Worm (Caenorhabditis elegans) whole organism, early embryonic: ENCODE results near the gene ZK1010.10.

Source experiments
- B0310.2 ChIP-seq: sonication (generic microtip); optimal IDR thresholded peaks from 2 replicates; lab custom pipeline; 2016; ENCODE audit warnings: mild to moderate bottlenecking, missing genetic modification characterization, missing compliant biosample characterization
- F13C5.2 ChIP-seq: sonication (generic microtip); optimal IDR thresholded peaks from 2 replicates; lab custom pipeline; 2017; ENCODE audit warnings: mild to moderate bottlenecking, missing genetic modification characterization, inconsistent platforms, missing compliant biosample characterization
- aly-1 ChIP-seq: sonication (generic microtip); optimal IDR thresholded peaks from 2 replicates; lab custom pipeline; 2016; ENCODE audit warnings: missing genetic modification characterization, missing compliant biosample characterization
- ama-1 ChIP-seq: fragments of 150-350 bp; optimal IDR thresholded peaks from 2 replicates; lab custom pipeline; 2014
- ceh-13 ChIP-seq: fragments of 200-800 bp; sonication (Bioruptor generic); optimal IDR thresholded peaks from 2 replicates; lab custom pipeline; 2018; ENCODE audit warnings: mild to moderate bottlenecking, missing genetic modification characterization, missing compliant biosample characterization
- ceh-36 ChIP-seq: sonication (generic microtip); optimal IDR thresholded peaks from 2 replicates; lab custom pipeline; 2016; ENCODE audit warnings: missing genetic modification characterization, inconsistent platforms, missing compliant biosample characterization
- ets-7 ChIP-seq: sonication (generic microtip); optimal IDR thresholded peaks from 2 replicates; lab custom pipeline; 2016; ENCODE audit warnings: missing genotype, missing genetic modification characterization, missing compliant biosample characterization
- flt-1 ChIP-seq: fragments of 200-800 bp; sonication (Bioruptor generic); IDR thresholded peaks from 2 replicates; pipeline ENCODE4 v1.3.6; 2022; ENCODE audit warnings: missing genetic modification characterization, missing compliant biosample characterization
- hmbx-1 ChIP-seq: sonication (generic microtip); optimal IDR thresholded peaks from 2 replicates; lab custom pipeline; 2016; ENCODE audit warnings: mild to moderate bottlenecking, missing genetic modification characterization, missing compliant biosample characterization
- hmg-4 ChIP-seq: fragments of 200-800 bp; sonication (Bioruptor generic); optimal IDR thresholded peaks from 2 replicates; lab custom pipeline; 2018; ENCODE audit warnings: mild to moderate bottlenecking, missing genetic modification characterization, missing compliant biosample characterization
- hnd-1 ChIP-seq: sonication (generic microtip); optimal IDR thresholded peaks from 2 replicates; lab custom pipeline; 2016; ENCODE audit warnings: missing genetic modification characterization, missing compliant biosample characterization
- pes-1 ChIP-seq: fragments of 200-800 bp; sonication (Bioruptor generic); IDR thresholded peaks from 2 replicates; pipeline ENCODE4 v1.3.6; 2022; ENCODE audit warnings: missing genetic modification reagents, missing genetic modification characterization, missing compliant biosample characterization
- scrt-1 ChIP-seq: fragments of 200-800 bp; sonication (Bioruptor generic); IDR thresholded peaks from 2 replicates; pipeline ENCODE4 v1.3.6; 2022; ENCODE audit warnings: missing genetic modification characterization, missing compliant biosample characterization
- sea-1 ChIP-seq: fragments of 200-800 bp; sonication (Bioruptor generic); conservative IDR thresholded peaks from 2 replicates; pipeline ENCODE4 v1.3.6; 2022; ENCODE audit warnings: missing genetic modification characterization, missing compliant biosample characterization
- tbx-11 ChIP-seq: fragments of 200-800 bp; sonication (Bioruptor generic); IDR thresholded peaks from 2 replicates; pipeline ENCODE4 v1.3.6; 2022; ENCODE audit warnings: missing genetic modification characterization, missing compliant biosample characterization
- tbx-37 ChIP-seq: fragments of 200-800 bp; sonication (Bioruptor generic); conservative IDR thresholded peaks from 2 replicates; pipeline ENCODE4 v1.3.6; 2022; ENCODE audit warnings: missing genetic modification reagents, missing genetic modification characterization, missing compliant biosample characterization
- tra-4 ChIP-seq: sonication (generic microtip); optimal IDR thresholded peaks from 2 replicates; lab custom pipeline; 2017; ENCODE audit warnings: missing genetic modification characterization, missing compliant biosample characterization

Gene ZK1010.10

DNA sequence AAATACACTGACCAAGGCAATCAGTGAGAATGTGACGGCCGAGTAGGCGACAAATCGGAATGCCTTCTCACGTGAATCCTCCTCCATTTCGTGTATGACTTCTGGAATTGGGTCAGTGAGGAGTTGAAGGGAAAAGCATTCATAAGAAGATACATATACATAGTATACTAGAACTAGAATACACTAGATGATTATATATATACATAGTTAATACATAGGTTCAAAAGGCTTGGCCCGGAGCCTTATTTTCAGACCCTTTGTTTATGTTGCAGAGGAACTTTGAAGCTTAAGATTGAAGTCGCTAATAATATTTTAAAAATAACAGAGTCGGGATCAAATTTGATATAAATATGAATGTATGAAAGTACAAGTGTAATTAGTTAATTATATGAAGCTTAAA is 8.6 kb upstream of the ZK1010.10 start, which contains the start of gene col-97:
Gene col-97, minus strand, starts transcription at position 101 of the 400 bp plus-strand sequence.
- no peak for TF ChIP-seq scrt-1 (GFP tag; lab: Robert Waterston, UW)
- TF ChIP-seq aly-1 (tag; lab: Kevin White, UChicago): no peak
- TF ChIP-seq hmbx-1 (tag; lab: Kevin White, UChicago): no peak
- no peak for TF ChIP-seq pes-1
- TF ChIP-seq tbx-37 (GFP tag; lab: Robert Waterston, UW): no peak
- no peak for TF ChIP-seq sea-1 (GFP tag; lab: Robert Waterston, UW)
- no peak for TF ChIP-seq tra-4 (tag; lab: Kevin White, UChicago)
- TF ChIP-seq ceh-13 (GFP tag; lab: Kevin White, UChicago): no peak
- TF ChIP-seq hmg-4 (GFP tag; lab: Kevin White, UChicago): no peak
- TF ChIP-seq ceh-36 (tag; lab: Kevin White, UChicago): no peak
- TF ChIP-seq F13C5.2 (tag; lab: Kevin White, UChicago): no peak
- no peak for TF ChIP-seq hnd-1 (tag; lab: Kevin White, UChicago)
- TF ChIP-seq ets-7 (tag; lab: Kevin White, UChicago): no peak
- TF ChIP-seq flt-1 (GFP tag; lab: Robert Waterston, UW): no peak
- TF ChIP-seq tbx-11 (GFP tag; lab: Robert Waterston, UW): no peak
- TF ChIP-seq B0310.2 (tag; lab: Kevin White, UChicago): no peak
- no peak for TF ChIP-seq ama-1

DNA sequence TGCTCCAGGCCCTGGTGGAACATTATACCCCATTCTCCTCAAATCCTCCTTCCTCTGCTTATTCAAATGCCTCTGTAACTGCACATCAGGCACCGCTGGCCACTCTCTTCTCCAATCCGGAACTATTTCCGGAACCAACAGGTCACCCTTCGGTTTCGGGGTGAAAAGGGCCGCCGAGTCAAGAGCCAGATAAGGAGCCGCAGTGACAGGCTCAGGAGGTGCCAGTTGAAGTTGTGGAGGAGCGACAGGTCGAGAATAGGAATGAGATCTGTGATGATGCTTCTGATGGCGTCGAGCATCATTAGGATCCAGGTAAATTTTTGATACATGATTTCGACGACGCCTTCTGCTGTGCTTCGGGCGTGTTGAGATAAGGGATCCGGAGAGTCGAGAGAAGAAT is 3.9 kb upstream of the ZK1010.10 start:
- no peak for TF ChIP-seq hmbx-1 (tag; lab: Kevin White, UChicago)
- no peak for TF ChIP-seq ceh-36 (tag; lab: Kevin White, UChicago)
- TF ChIP-seq tbx-11 (GFP tag; lab: Robert Waterston, UW): no peak
- TF ChIP-seq hnd-1 (tag; lab: Kevin White, UChicago): no peak
- TF ChIP-seq flt-1 (GFP tag; lab: Robert Waterston, UW): no peak
- no peak for TF ChIP-seq scrt-1 (GFP tag; lab: Robert Waterston, UW)
- no peak for TF ChIP-seq F13C5.2 (tag; lab: Kevin White, UChicago)
- TF ChIP-seq aly-1 (tag; lab: Kevin White, UChicago): no peak
- TF ChIP-seq ama-1: no peak
- no peak for TF ChIP-seq tra-4 (tag; lab: Kevin White, UChicago)
- TF ChIP-seq sea-1 (GFP tag; lab: Robert Waterston, UW): no peak
- no peak for TF ChIP-seq pes-1

DNA sequence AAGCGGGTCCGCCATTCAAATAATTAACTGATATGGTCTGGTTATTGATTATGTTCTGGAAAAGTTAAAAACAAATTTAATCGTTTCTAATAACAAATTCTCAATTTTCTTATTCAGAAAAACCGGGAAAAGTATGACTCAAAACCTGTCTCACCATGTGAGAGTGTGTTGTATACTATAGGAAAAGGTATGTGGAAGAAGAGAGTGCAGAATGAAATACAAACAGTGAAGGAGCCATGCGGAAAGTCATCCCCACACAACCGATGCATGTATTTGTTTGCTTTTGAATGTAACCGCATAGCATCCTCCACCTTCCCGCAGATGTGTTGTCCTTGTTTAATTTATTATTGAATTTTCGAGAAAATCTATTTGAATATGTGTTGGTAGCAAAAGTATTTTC is 1.7 kb upstream of the ZK1010.10 start, which contains the start of gene ZK1010.8:
Gene ZK1010.8, minus strand, starts transcription at position 214 of the 400 bp plus-strand sequence.
- TF ChIP-seq ceh-13 (GFP tag; lab: Kevin White, UChicago) (no peak), scrt-1 (GFP tag; lab: Robert Waterston, UW) (no peak), tbx-37 (GFP tag; lab: Robert Waterston, UW) (no peak), aly-1 (tag; lab: Kevin White, UChicago) (no peak), B0310.2 (tag; lab: Kevin White, UChicago) (no peak), pes-1 (no peak), tbx-11 (GFP tag; lab: Robert Waterston, UW) (no peak), hnd-1 (tag; lab: Kevin White, UChicago) (no peak)

DNA sequence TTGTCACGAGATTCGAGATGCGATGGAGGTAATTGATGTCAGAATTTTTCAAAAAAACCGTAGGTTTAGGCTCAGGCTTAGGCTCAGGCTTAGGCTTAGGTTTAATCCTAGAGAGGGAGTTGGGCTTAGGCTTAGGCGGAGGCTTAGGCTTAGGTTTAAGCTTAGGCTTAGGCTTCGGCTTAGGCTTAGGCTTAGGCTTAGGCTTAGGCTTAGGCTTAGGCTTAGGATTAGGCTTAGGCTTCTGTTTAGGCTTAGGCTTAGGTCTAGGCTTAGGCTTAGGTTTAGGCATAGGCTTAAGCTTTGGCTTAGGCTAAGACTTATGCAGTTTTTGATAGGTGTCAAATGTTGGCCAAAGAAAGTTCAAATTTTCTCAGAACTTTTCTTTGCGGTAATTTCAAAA is 2.1 kb downstream of the ZK1010.10 start:
- peak; percentile 94 for TF ChIP-seq ceh-36 (tag; lab: Kevin White, UChicago)
- no peak for TF ChIP-seq hmbx-1 (tag; lab: Kevin White, UChicago)

DNA sequence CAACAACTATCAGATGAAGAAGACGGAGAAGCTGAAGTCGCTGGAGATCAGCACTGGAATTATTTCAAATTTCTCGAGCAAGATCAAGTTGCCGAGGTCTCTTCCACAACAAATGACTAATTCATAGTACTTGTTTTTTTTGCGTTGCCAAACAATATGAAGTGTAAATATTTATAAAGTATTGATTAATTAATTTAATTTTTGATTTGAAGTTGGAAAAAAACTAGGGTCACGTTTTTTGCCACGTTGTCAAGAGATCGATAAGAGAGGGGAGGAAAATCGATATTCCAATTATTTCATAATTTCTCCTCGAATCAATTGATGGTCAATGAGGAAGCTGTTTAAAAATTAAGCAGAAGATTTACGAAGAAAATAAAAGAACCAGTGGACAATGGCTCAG is 3.0 kb downstream of the ZK1010.10 start, which contains the start of gene snf-7:
Gene snf-7, plus strand, starts transcription at position 301 of the 400 bp plus-strand sequence.
- no peak for TF ChIP-seq F13C5.2 (tag; lab: Kevin White, UChicago)
- TF ChIP-seq ets-7 (tag; lab: Kevin White, UChicago): no peak
- TF ChIP-seq flt-1 (GFP tag; lab: Robert Waterston, UW): no peak
- TF ChIP-seq B0310.2 (tag; lab: Kevin White, UChicago): no peak
- TF ChIP-seq ama-1: no peak
- TF ChIP-seq ceh-36 (tag; lab: Kevin White, UChicago): no peak
- TF ChIP-seq hmbx-1 (tag; lab: Kevin White, UChicago): no peak
- TF ChIP-seq tra-4 (tag; lab: Kevin White, UChicago): no peak
- TF ChIP-seq hmg-4 (GFP tag; lab: Kevin White, UChicago): no peak
- TF ChIP-seq sea-1 (GFP tag; lab: Robert Waterston, UW): no peak

DNA sequence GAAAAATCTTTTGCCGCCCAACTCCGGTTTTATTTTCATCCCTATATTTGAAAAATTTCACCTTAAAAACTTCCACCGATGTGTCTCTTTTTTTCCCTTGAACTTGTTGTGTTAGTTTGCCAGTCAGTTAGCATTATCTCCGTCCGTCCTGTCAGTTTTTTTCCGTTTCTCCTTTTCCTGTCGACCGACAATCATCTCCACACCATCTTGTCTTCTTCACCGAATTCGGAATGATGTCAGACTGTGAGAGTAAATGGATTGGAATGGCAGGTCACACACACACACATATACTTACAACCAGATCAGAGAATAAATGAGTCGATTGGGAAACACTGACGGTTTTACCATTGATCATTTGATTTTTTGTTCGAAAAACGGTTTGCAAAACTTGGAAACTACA is 9.7 kb downstream of the ZK1010.10 start:
- TF ChIP-seq ceh-36 (tag; lab: Kevin White, UChicago): no peak
- TF ChIP-seq F13C5.2 (tag; lab: Kevin White, UChicago): no peak
- TF ChIP-seq aly-1 (tag; lab: Kevin White, UChicago): no peak
- no peak for TF ChIP-seq ama-1
- TF ChIP-seq hnd-1 (tag; lab: Kevin White, UChicago): no peak
- TF ChIP-seq B0310.2 (tag; lab: Kevin White, UChicago): no peak
- no peak for TF ChIP-seq scrt-1 (GFP tag; lab: Robert Waterston, UW)
- no peak for TF ChIP-seq ets-7 (tag; lab: Kevin White, UChicago)
- no peak for TF ChIP-seq hmbx-1 (tag; lab: Kevin White, UChicago)
- TF ChIP-seq hmg-4 (GFP tag; lab: Kevin White, UChicago): no peak
- TF ChIP-seq sea-1 (GFP tag; lab: Robert Waterston, UW): no peak
- TF ChIP-seq tbx-11 (GFP tag; lab: Robert Waterston, UW): no peak
- TF ChIP-seq flt-1 (GFP tag; lab: Robert Waterston, UW): no peak
- no peak for TF ChIP-seq tra-4 (tag; lab: Kevin White, UChicago)
- no peak for TF ChIP-seq tbx-37 (GFP tag; lab: Robert Waterston, UW)
- no peak for TF ChIP-seq pes-1
- no peak for TF ChIP-seq ceh-13 (GFP tag; lab: Kevin White, UChicago)

DNA sequence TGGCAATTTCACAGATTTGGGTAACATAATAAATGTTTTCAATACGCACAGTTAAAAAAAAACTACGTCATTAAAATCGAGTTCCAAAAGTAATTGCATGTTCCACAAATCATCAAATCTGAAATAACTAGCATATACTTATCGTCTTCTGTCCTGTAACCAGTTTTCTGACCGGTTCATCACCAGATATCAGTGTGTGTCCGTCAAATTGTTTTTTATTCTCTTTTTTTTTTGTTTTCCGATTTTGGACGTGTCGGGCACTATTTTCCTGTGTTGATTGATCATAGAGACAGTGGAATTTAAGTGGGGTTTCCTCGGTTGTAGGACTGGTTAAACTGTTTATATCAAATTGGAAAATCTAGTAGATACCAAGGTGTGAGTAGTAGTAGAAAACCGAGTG is 11.7 kb downstream of the ZK1010.10 start:
- TF ChIP-seq ama-1: no peak
- no peak for TF ChIP-seq hnd-1 (tag; lab: Kevin White, UChicago)
- no peak for TF ChIP-seq ceh-36 (tag; lab: Kevin White, UChicago)
- no peak for TF ChIP-seq tra-4 (tag; lab: Kevin White, UChicago)
- TF ChIP-seq hmg-4 (GFP tag; lab: Kevin White, UChicago): no peak
- no peak for TF ChIP-seq hmbx-1 (tag; lab: Kevin White, UChicago)
- TF ChIP-seq ets-7 (tag; lab: Kevin White, UChicago): no peak
- TF ChIP-seq sea-1 (GFP tag; lab: Robert Waterston, UW): no peak
- TF ChIP-seq flt-1 (GFP tag; lab: Robert Waterston, UW): no peak
- TF ChIP-seq aly-1 (tag; lab: Kevin White, UChicago): no peak
- TF ChIP-seq F13C5.2 (tag; lab: Kevin White, UChicago): no peak
- TF ChIP-seq B0310.2 (tag; lab: Kevin White, UChicago): no peak
- no peak for TF ChIP-seq tbx-37 (GFP tag; lab: Robert Waterston, UW)
- no peak for TF ChIP-seq scrt-1 (GFP tag; lab: Robert Waterston, UW)
- no peak for TF ChIP-seq pes-1
- TF ChIP-seq tbx-11 (GFP tag; lab: Robert Waterston, UW): no peak
- no peak for TF ChIP-seq ceh-13 (GFP tag; lab: Kevin White, UChicago)
